Fruit fly (Drosophila melanogaster): ENCODE data around the gene Cpr78Cc.

DNA sequence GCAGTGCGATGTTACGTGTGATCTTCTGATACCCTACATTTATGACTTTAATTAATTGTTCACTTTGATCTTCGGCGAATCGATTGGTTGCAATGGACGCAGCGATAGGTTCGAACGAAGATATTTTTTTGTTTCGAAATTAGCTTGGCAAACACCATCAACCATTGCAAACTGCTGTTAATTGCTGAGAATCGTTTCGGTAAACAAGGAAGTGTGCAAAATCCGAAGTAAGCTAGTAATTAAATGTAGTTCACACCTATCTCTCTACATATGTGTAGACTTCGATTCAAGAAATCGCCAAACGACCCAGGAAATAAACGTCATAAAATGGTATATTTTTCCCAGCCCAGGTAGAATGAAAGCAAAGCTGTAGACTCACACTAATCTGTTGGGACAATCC is 2.0 kb upstream of the Cpr78Cc start, which contains the start of gene CG43702:
- TF ChIP-seq lilli (GFP tag; optimal IDR thresholded peaks at IDR 0.05) (no peak), CG3838 (GFP tag; optimal IDR thresholded peaks at IDR 0.05) (no peak), stwl (tag; optimal IDR thresholded peaks at IDR 0.05) (no peak)
